Worm (Caenorhabditis elegans) whole organism, L1 larva: Measurements from ENCODE around the gene aat-8.

Source experiments
- C16A3.4 ChIP-seq: fragments of 150-350 bp; optimal IDR thresholded peaks from 2 replicates; lab custom pipeline; 2014; ENCODE audit warnings: missing biosample characterization, missing genetic modification characterization
- alr-1 ChIP-seq: fragments of 200-800 bp; sonication (Bioruptor generic); optimal IDR thresholded peaks from 2 replicates; lab custom pipeline; 2018; ENCODE audit warnings: borderline replicate concordance, mild to moderate bottlenecking, missing genetic modification characterization, missing compliant biosample characterization
- aly-2 ChIP-seq: fragments of 150-350 bp; optimal IDR thresholded peaks from 2 replicates; lab custom pipeline; 2014; ENCODE audit warnings: missing biosample characterization, missing genetic modification characterization
- blmp-1 ChIP-seq: fragments of 150-350 bp; optimal IDR thresholded peaks from 2 replicates; lab custom pipeline; 2014; ENCODE audit warnings: missing biosample characterization, missing genetic modification characterization
- ceh-63 ChIP-seq: fragments of 200-800 bp; sonication (Bioruptor generic); optimal IDR thresholded peaks from 2 replicates; lab custom pipeline; 2018; ENCODE audit warnings: mild to moderate bottlenecking, missing genetic modification characterization, missing compliant biosample characterization
- ceh-8 ChIP-seq: fragments of 200-800 bp; sonication (Bioruptor generic); optimal IDR thresholded peaks from 2 replicates; lab custom pipeline; 2018; ENCODE audit warnings: mild to moderate bottlenecking, missing genetic modification characterization, moderate library complexity, missing compliant biosample characterization
- ceh-82 ChIP-seq, 3 experiments: fragments of 150-350 bp in 1 of 3; sonication (generic microtip) in 2 of 3; optimal IDR thresholded peaks; 2 replicates each; lab custom pipeline; 2014 to 2017; ENCODE audit warnings: missing biosample characterization in 3 of 3, missing genetic modification characterization in 3 of 3
- ceh-88 ChIP-seq: fragments of 200-800 bp; sonication (Bioruptor generic); IDR thresholded peaks from 2 replicates; pipeline ENCODE4 v1.3.6; 2022; ENCODE audit warnings: missing genetic modification characterization, missing compliant biosample characterization
- ceh-90 ChIP-seq: sonication (generic microtip); optimal IDR thresholded peaks from 2 replicates; lab custom pipeline; 2016; ENCODE audit warnings: missing genetic modification characterization, missing compliant biosample characterization
- dpl-1 ChIP-seq, 3 experiments: fragments of 150-350 bp in 2 of 3; sonication (generic microtip) in 1 of 3; optimal IDR thresholded peaks; 2 replicates each; lab custom pipeline; 2014 to 2017; ENCODE audit warnings: missing biosample characterization in 3 of 3, missing genetic modification characterization in 3 of 3, missing genetic modification reagents in 3 of 3
- egl-27 ChIP-seq, 2 experiments: fragments of 150-350 bp in 1 of 2; sonication (generic microtip); optimal IDR thresholded peaks; 3 replicates each; lab custom pipeline; 2017 to 2018; ENCODE audit warnings: missing biosample characterization in 2 of 2, missing genetic modification characterization in 2 of 2, missing genetic modification reagents in 2 of 2
- elt-2 ChIP-seq: sonication (generic microtip); optimal IDR thresholded peaks from 2 replicates; lab custom pipeline; 2016; ENCODE audit warnings: missing genetic modification characterization, mild to moderate bottlenecking, inconsistent platforms, missing compliant biosample characterization, missing genetic modification reagents
- ets-5 ChIP-seq: fragments of 200-800 bp; sonication (Bioruptor generic); IDR thresholded peaks from 2 replicates; pipeline ENCODE4 v1.3.6; 2022; ENCODE audit warnings: missing genetic modification characterization, missing compliant biosample characterization
- fos-1 ChIP-seq: fragments of 150-350 bp; optimal IDR thresholded peaks from 2 replicates; lab custom pipeline; 2014; ENCODE audit warnings: missing biosample characterization, missing genetic modification characterization
- hlh-4 ChIP-seq: sonication (generic microtip); optimal IDR thresholded peaks from 2 replicates; lab custom pipeline; 2016; ENCODE audit warnings: mild to moderate bottlenecking, missing genetic modification characterization, missing compliant biosample characterization
- hpl-2 ChIP-seq: fragments of 150-350 bp; optimal IDR thresholded peaks from 2 replicates; lab custom pipeline; 2014; ENCODE audit warnings: missing biosample characterization, missing genetic modification reagents, missing genetic modification characterization
- jun-1 ChIP-seq: fragments of 150-350 bp; optimal IDR thresholded peaks from 2 replicates; lab custom pipeline; 2014; ENCODE audit warnings: missing biosample characterization, missing genetic modification reagents, missing genetic modification characterization
- lin-13 ChIP-seq: fragments of 150-350 bp; optimal IDR thresholded peaks from 2 replicates; lab custom pipeline; 2014; ENCODE audit warnings: missing biosample characterization, missing genetic modification reagents, missing genetic modification characterization
- lin-15B ChIP-seq: fragments of 150-350 bp; sonication (generic microtip); optimal IDR thresholded peaks from 3 replicates; lab custom pipeline; 2014; ENCODE audit warnings: missing biosample characterization, missing genetic modification characterization
- lir-3 ChIP-seq: sonication (generic microtip); optimal IDR thresholded peaks from 2 replicates; lab custom pipeline; 2016; ENCODE audit warnings: mild to moderate bottlenecking, missing genetic modification characterization, moderate library complexity, missing compliant biosample characterization; ENCODE audit not compliant: poor library complexity
- lsy-2 ChIP-seq, 2 experiments: fragments of 150-350 bp; optimal IDR thresholded peaks; 2 replicates each; lab custom pipeline; 2014; ENCODE audit warnings: missing biosample characterization in 2 of 2, missing genetic modification characterization in 2 of 2
- mep-1 ChIP-seq: fragments of 150-350 bp; optimal IDR thresholded peaks from 2 replicates; lab custom pipeline; 2014; ENCODE audit warnings: missing biosample characterization, missing genetic modification characterization
- nhr-20 ChIP-seq: sonication (generic microtip); optimal IDR thresholded peaks from 2 replicates; lab custom pipeline; 2016; ENCODE audit warnings: mild to moderate bottlenecking, missing genetic modification characterization, missing compliant biosample characterization
- nhr-237 ChIP-seq: fragments of 150-350 bp; optimal IDR thresholded peaks from 2 replicates; lab custom pipeline; 2014; ENCODE audit warnings: missing biosample characterization, missing genetic modification characterization
- nhr-77 ChIP-seq: fragments of 150-350 bp; optimal IDR thresholded peaks from 2 replicates; lab custom pipeline; 2014; ENCODE audit warnings: missing biosample characterization, missing genetic modification characterization
- nhr-84 ChIP-seq: sonication (generic microtip); optimal IDR thresholded peaks from 2 replicates; lab custom pipeline; 2017; ENCODE audit warnings: missing biosample characterization, missing genetic modification characterization
- nhr-85 ChIP-seq: sonication (generic microtip); peaks from one replicate; lab custom pipeline; 2016; ENCODE audit warnings: missing genetic modification characterization, inconsistent platforms, missing compliant biosample characterization
- rnt-1 ChIP-seq: sonication (generic microtip); optimal IDR thresholded peaks from 2 replicates; lab custom pipeline; 2016; ENCODE audit warnings: mild to moderate bottlenecking, missing genetic modification characterization, moderate library complexity, missing compliant biosample characterization
- skn-1 ChIP-seq: fragments of 150-350 bp; optimal IDR thresholded peaks from 2 replicates; lab custom pipeline; 2014; ENCODE audit warnings: missing biosample characterization, missing genetic modification characterization
- sptf-1 ChIP-seq: fragments of 150-350 bp; optimal IDR thresholded peaks from 2 replicates; lab custom pipeline; 2014; ENCODE audit warnings: missing biosample characterization, missing genetic modification characterization
- tbx-2 ChIP-seq: sonication (generic microtip); optimal IDR thresholded peaks from 2 replicates; lab custom pipeline; 2016; ENCODE audit warnings: missing genetic modification characterization, missing compliant biosample characterization
- unc-130 ChIP-seq: fragments of 150-350 bp; optimal IDR thresholded peaks from 2 replicates; lab custom pipeline; 2017; ENCODE audit warnings: missing biosample characterization, missing genetic modification characterization, inconsistent platforms
- unc-86 ChIP-seq: sonication (generic microtip); optimal IDR thresholded peaks from 2 replicates; lab custom pipeline; 2016; ENCODE audit warnings: missing genetic modification characterization, missing compliant biosample characterization
- unc-98 ChIP-seq: fragments of 200-800 bp; sonication (Bioruptor generic); IDR thresholded peaks from 2 replicates; pipeline ENCODE4 v1.3.6; 2022; ENCODE audit warnings: missing genetic modification characterization, missing compliant biosample characterization
- vab-15 ChIP-seq: sonication (generic microtip); optimal IDR thresholded peaks from 2 replicates; lab custom pipeline; 2017; ENCODE audit warnings: missing genotype, mild to moderate bottlenecking, missing genetic modification characterization, missing compliant biosample characterization
- xbp-1 ChIP-seq: sonication (generic microtip); optimal IDR thresholded peaks from 2 replicates; lab custom pipeline; 2016; ENCODE audit warnings: missing genetic modification characterization, missing compliant biosample characterization

The aat-8 gene

DNA sequence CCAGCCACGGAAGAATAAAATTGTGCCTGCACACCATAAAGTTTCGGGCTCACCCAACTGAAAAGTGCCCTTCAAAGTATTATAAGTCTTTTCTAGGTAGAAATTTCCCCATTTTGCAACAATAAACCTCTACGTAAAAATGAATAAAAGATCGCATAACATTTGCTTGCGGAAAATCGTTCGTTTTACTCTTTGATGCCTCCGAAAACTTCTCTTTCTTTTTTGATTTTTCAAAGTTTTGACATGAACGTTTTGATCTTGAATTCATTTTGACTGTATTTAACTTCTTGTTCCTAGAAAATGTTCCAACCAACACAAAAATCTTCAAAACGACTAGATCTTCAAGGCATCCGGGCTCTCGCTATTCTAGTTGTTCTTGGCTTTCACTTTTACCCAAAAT lies 24.1 kb upstream of the aat-8 start, which contains the start of gene oac-21:
oac-21 (plus strand) TSS at position 301 of the 400 bp plus-strand sequence.
- no peak for TF ChIP-seq vab-15
- TF ChIP-seq hpl-2 (GFP tag; lab: Kevin White, UChicago) = no peak
- no peak for TF ChIP-seq xbp-1 (tag; lab: Kevin White, UChicago)
- no peak for TF ChIP-seq nhr-20 (tag; lab: Kevin White, UChicago)
- TF ChIP-seq unc-98 = no peak
- no peak for TF ChIP-seq blmp-1 (tag; lab: Kevin White, UChicago)
- no peak for TF ChIP-seq ceh-82 (tag; optimal IDR thresholded peaks at IDR 0.05; lab: Kevin White, UChicago)
- TF ChIP-seq mep-1 (tag; lab: Kevin White, UChicago) = no peak
- TF ChIP-seq nhr-85 (tag; lab: Kevin White, UChicago) = no peak
- TF ChIP-seq lir-3 (tag; lab: Kevin White, UChicago) = no peak
- TF ChIP-seq egl-27 (tag; optimal IDR thresholded peaks at IDR 0.05; lab: Kevin White, UChicago) = no peak
- no peak for TF ChIP-seq C16A3.4
- no peak for TF ChIP-seq ceh-90
- no peak for TF ChIP-seq aly-2 (tag; lab: Kevin White, UChicago)
- TF ChIP-seq rnt-1 (tag; lab: Kevin White, UChicago) = no peak
- no peak for TF ChIP-seq nhr-84 (tag; lab: Kevin White, UChicago)
- TF ChIP-seq alr-1 (tag; lab: Kevin White, UChicago) = no peak

ce11 chrIV:3885369-3885768 lies 20.5 kb upstream of the aat-8 start, which contains the start of gene oac-22:
TSS of gene oac-22 (plus strand) at chrIV:3885669.
- no peak for TF ChIP-seq sptf-1 (tag; lab: Kevin White, UChicago)
- TF ChIP-seq nhr-85 (tag; lab: Kevin White, UChicago) = no peak
- TF ChIP-seq ets-5 (GFP tag; lab: Robert Waterston, UW) = no peak
- TF ChIP-seq nhr-237 (tag; lab: Kevin White, UChicago) = no peak
- no peak for TF ChIP-seq nhr-77 (tag; lab: Kevin White, UChicago)

ce11 chrIV:3881119-3881518 lies 16.3 kb upstream of the aat-8 start, which contains the start of the genes F37C4.8 and oac-23:
TSS of gene F37C4.8 (minus strand) at chrIV:3881219.
TSS of gene oac-23 (plus strand) at chrIV:3881441.
- TF ChIP-seq xbp-1 (tag; lab: Kevin White, UChicago) (no peak), ceh-88 (no peak), tbx-2 (tag; lab: Kevin White, UChicago) (no peak), skn-1 (no peak), lsy-2 (tag; optimal IDR thresholded peaks at IDR 0.05; lab: Kevin White, UChicago) (no peak), dpl-1 (GFP tag; optimal IDR thresholded peaks at IDR 0.05; lab: Kevin White, UChicago) (no peak), egl-27 (tag; optimal IDR thresholded peaks at IDR 0.05; lab: Kevin White, UChicago) (no peak), nhr-77 (tag; lab: Kevin White, UChicago) (no peak), blmp-1 (tag; lab: Kevin White, UChicago) (no peak), fos-1 (tag; lab: Kevin White, UChicago) (no peak), vab-15 (no peak), rnt-1 (tag; lab: Kevin White, UChicago) (no peak), unc-86 (tag; lab: Kevin White, UChicago) (no peak), lin-13 (GFP tag; lab: Kevin White, UChicago) (no peak), unc-98 (no peak), lin-15B (no peak)

DNA sequence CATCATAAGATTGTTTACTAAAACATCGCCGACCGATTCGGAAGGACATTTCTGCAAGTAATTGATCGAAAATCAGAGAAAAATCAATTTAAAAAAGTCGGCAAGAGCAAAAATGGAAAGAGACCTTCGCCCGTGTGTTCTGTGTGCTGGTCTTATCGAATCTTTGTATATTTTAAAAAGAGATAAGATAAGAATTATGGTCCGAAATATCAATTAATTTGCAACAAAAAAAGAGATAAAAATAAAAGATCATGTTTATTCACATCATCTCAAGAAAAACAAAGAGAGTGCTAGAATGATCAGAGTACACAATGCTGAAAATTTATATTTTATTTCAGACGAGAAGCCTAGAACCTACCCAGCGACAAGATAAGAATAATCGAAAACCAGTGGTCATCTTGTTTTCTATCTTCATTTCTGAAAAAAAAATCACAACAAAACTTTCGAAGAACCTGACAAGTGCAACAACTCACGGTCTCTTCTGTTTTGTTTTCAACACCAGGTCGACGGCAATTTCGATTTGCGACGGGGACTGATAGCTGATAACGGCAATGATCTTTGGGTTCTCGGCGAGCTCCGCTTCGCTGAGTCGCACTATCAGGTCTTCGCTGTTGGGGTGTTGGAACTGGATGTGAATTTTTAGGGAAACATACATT lies 13.6 kb upstream of the aat-8 start, which contains the start of gene F37C4.6:
F37C4.6 (minus strand) TSS at position 51 of the 656 bp plus-strand sequence.
- TF ChIP-seq tbx-2 (tag; lab: Kevin White, UChicago) (no peak), nhr-85 (tag; lab: Kevin White, UChicago) (no peak), elt-2 (tag; lab: Kevin White, UChicago) (peak; percentile 70), skn-1 (no peak)

- TF ChIP-seq C16A3.4 (no peak), ceh-90 (no peak), ceh-8 (GFP tag; lab: Kevin White, UChicago) (no peak), nhr-84 (tag; lab: Kevin White, UChicago) (no peak), ceh-63 (GFP tag; lab: Kevin White, UChicago) (no peak), hlh-4 (tag; lab: Kevin White, UChicago) (no peak), hpl-2 (GFP tag; lab: Kevin White, UChicago) (no peak), jun-1 (tag; lab: Kevin White, UChicago) (no peak), alr-1 (tag; lab: Kevin White, UChicago) (no peak), unc-130 (tag; lab: Kevin White, UChicago) (no peak), skn-1 (no peak), aly-2 (tag; lab: Kevin White, UChicago) (no peak), nhr-20 (tag; lab: Kevin White, UChicago) (no peak)
Measured at ce11 chrIV:3876955-3877354, 12.1 kb upstream of the aat-8 start.
